Worm (Caenorhabditis elegans) whole organism, L4 larva: Measurements from ENCODE around the gene hlh-27.

ENCODE experiments used
- F37D6.2 ChIP-seq: sonication (generic microtip); optimal IDR thresholded peaks from 2 replicates; lab custom pipeline; 2016; ENCODE audit warnings: mild to moderate bottlenecking, missing genetic modification characterization, missing compliant biosample characterization
- F44E2.7 ChIP-seq: fragments of 200-800 bp; sonication (Bioruptor generic); IDR thresholded peaks from 2 replicates; pipeline ENCODE4 v2.1.2; 2022; ENCODE audit warnings: missing genetic modification characterization, missing compliant biosample characterization
- R02D3.7 ChIP-seq: fragments of 150-350 bp; sonication (generic microtip); optimal IDR thresholded peaks from 3 replicates; lab custom pipeline; 2014; ENCODE audit warnings: missing biosample characterization, missing genetic modification characterization
- T20F7.1 ChIP-seq: fragments of 200-800 bp; sonication (Bioruptor generic); optimal IDR thresholded peaks from 2 replicates; lab custom pipeline; 2018; ENCODE audit warnings: mild to moderate bottlenecking, missing genetic modification characterization, missing compliant biosample characterization
- Y105C5A.15 ChIP-seq: fragments of 200-800 bp; sonication (Bioruptor generic); IDR thresholded peaks from 2 replicates; pipeline ENCODE4 v1.3.6; 2022; ENCODE audit warnings: missing genetic modification characterization, missing compliant biosample characterization
- aha-1 ChIP-seq: fragments of 150-350 bp; peaks from one replicate; lab custom pipeline; 2014; ENCODE audit warnings: missing biosample characterization, missing genetic modification characterization
- aly-2 ChIP-seq: sonication (generic microtip); optimal IDR thresholded peaks from 2 replicates; lab custom pipeline; 2018; ENCODE audit warnings: missing biosample characterization, missing genetic modification characterization
- ama-1 ChIP-seq: fragments of 150-350 bp; optimal IDR thresholded peaks from 2 replicates; lab custom pipeline; 2014; ENCODE audit warnings: inconsistent platforms, mixed read lengths
- ceh-20 ChIP-seq: fragments of 200-800 bp; sonication (Bioruptor generic); IDR thresholded peaks from 2 replicates; pipeline ENCODE4 v1.3.6; 2022; ENCODE audit warnings: missing genetic modification reagents, missing genetic modification characterization, missing compliant biosample characterization
- ceh-62 ChIP-seq: sonication (generic microtip); optimal IDR thresholded peaks from 2 replicates; lab custom pipeline; 2017; ENCODE audit warnings: missing biosample characterization, missing genetic modification characterization
- cey-2 ChIP-seq: sonication (generic microtip); optimal IDR thresholded peaks from 3 replicates; lab custom pipeline; 2017; ENCODE audit warnings: missing genetic modification characterization, mild to moderate bottlenecking, missing compliant biosample characterization, antibody characterized with exemption, borderline replicate concordance; ENCODE audit not compliant: insufficient read depth
- ctbp-1 ChIP-seq: fragments of 200-800 bp; sonication (Bioruptor generic); IDR thresholded peaks from 2 replicates; pipeline ENCODE4 v1.3.6; 2022; ENCODE audit warnings: missing genetic modification reagents, missing genetic modification characterization, missing compliant biosample characterization
- daf-16 ChIP-seq, 3 experiments: sonication (generic microtip); optimal IDR thresholded peaks; 2 replicates each; lab custom pipeline; 2016 to 2017; ENCODE audit warnings: missing genetic modification characterization in 3 of 3, missing genetic modification reagents in 3 of 3, mild to moderate bottlenecking in 2 of 3, missing compliant biosample characterization in 2 of 3, missing biosample characterization in 1 of 3, moderate library complexity in 1 of 3
- dmd-8 ChIP-seq: fragments of 200-800 bp; sonication (Bioruptor generic); IDR thresholded peaks from 2 replicates; pipeline ENCODE4 v1.3.6; 2022; ENCODE audit warnings: missing genetic modification characterization, missing compliant biosample characterization
- dpl-1 ChIP-seq: fragments of 150-350 bp; optimal IDR thresholded peaks from 2 replicates; lab custom pipeline; 2014; ENCODE audit warnings: missing biosample characterization, missing genetic modification reagents, missing genetic modification characterization
- duxl-1 ChIP-seq: sonication (generic microtip); optimal IDR thresholded peaks from 2 replicates; lab custom pipeline; 2016; ENCODE audit warnings: mild to moderate bottlenecking, missing genetic modification characterization, moderate library complexity, missing compliant biosample characterization; ENCODE audit not compliant: poor library complexity
- dve-1 ChIP-seq: sonication (generic microtip); optimal IDR thresholded peaks from 2 replicates; lab custom pipeline; 2017; ENCODE audit warnings: antibody characterized with exemption, mild to moderate bottlenecking, missing genetic modification characterization, missing compliant biosample characterization; ENCODE audit not compliant: insufficient read depth
- egl-27 ChIP-seq: sonication (generic microtip); optimal IDR thresholded peaks from 3 replicates; lab custom pipeline; 2017; ENCODE audit warnings: missing biosample characterization, missing genetic modification reagents, missing genetic modification characterization
- egl-43 ChIP-seq: fragments of 200-800 bp; sonication (Bioruptor generic); IDR thresholded peaks from 2 replicates; pipeline ENCODE4 v1.3.6; 2022; ENCODE audit warnings: missing genetic modification reagents, missing genetic modification characterization, missing compliant biosample characterization
- fkh-10 ChIP-seq: fragments of 150-350 bp; optimal IDR thresholded peaks from 2 replicates; lab custom pipeline; 2014; ENCODE audit warnings: missing biosample characterization, missing genetic modification reagents, missing genetic modification characterization
- hif-1 ChIP-seq, 2 experiments: sonication (generic microtip); optimal IDR thresholded peaks; 2 replicates each; lab custom pipeline; 2016 to 2017; ENCODE audit warnings: missing compliant biosample characterization in 2 of 2, missing genetic modification characterization in 2 of 2, missing genetic modification reagents in 2 of 2, missing genotype in 2 of 2, mild to moderate bottlenecking in 1 of 2
- lin-13 ChIP-seq: fragments of 150-350 bp; optimal IDR thresholded peaks from 2 replicates; lab custom pipeline; 2014; ENCODE audit warnings: missing biosample characterization, missing genetic modification reagents, missing genetic modification characterization
- lin-29 ChIP-seq: fragments of 200-800 bp; sonication (Bioruptor generic); IDR thresholded peaks from 2 replicates; pipeline ENCODE4 v1.3.6; 2022; ENCODE audit warnings: missing genetic modification reagents, missing genetic modification characterization, missing compliant biosample characterization
- madf-5 ChIP-seq, 2 experiments: fragments of 200-800 bp; sonication (Bioruptor generic); IDR thresholded peaks; 2 replicates each; pipeline ENCODE4 v1.3.6; 2022; ENCODE audit warnings: missing compliant biosample characterization in 2 of 2, missing genetic modification characterization in 2 of 2
- mdl-1 ChIP-seq, 2 experiments: fragments of 150-350 bp in 1 of 2; sonication (generic microtip) in 1 of 2; optimal IDR thresholded peaks; 2 replicates each; lab custom pipeline; 2014 to 2017; ENCODE audit warnings: missing biosample characterization in 2 of 2, missing genetic modification characterization in 2 of 2
- mdt-29 ChIP-seq: fragments of 200-800 bp; sonication (Bioruptor generic); IDR thresholded peaks from 2 replicates; pipeline ENCODE4 v1.3.6; 2022; ENCODE audit warnings: missing genetic modification reagents, missing genetic modification characterization, missing compliant biosample characterization
- mxl-2 ChIP-seq: fragments of 200-800 bp; sonication (Bioruptor generic); conservative IDR thresholded peaks from 2 replicates; pipeline ENCODE4 v1.3.6; 2022; ENCODE audit warnings: missing genetic modification reagents, missing genetic modification characterization, missing compliant biosample characterization
- nhr-102 ChIP-seq: sonication (generic microtip); optimal IDR thresholded peaks from 2 replicates; lab custom pipeline; 2016; ENCODE audit warnings: mild to moderate bottlenecking, missing genetic modification characterization, moderate library complexity, missing compliant biosample characterization
- nhr-11 ChIP-seq: fragments of 150-350 bp; optimal IDR thresholded peaks from 2 replicates; lab custom pipeline; 2014; ENCODE audit warnings: missing biosample characterization, missing genetic modification characterization
- nhr-111 ChIP-seq: fragments of 200-800 bp; sonication (Bioruptor generic); optimal IDR thresholded peaks from 2 replicates; lab custom pipeline; 2018; ENCODE audit warnings: mild to moderate bottlenecking, missing genetic modification characterization, missing compliant biosample characterization
- nhr-41 ChIP-seq: fragments of 200-800 bp; sonication (Bioruptor generic); IDR thresholded peaks from 2 replicates; pipeline ENCODE4 v1.3.6; 2022; ENCODE audit warnings: missing genetic modification reagents, missing genetic modification characterization, missing compliant biosample characterization
- nhr-77 ChIP-seq: fragments of 150-350 bp; optimal IDR thresholded peaks from 2 replicates; lab custom pipeline; 2014; ENCODE audit warnings: missing biosample characterization, missing genetic modification characterization
- pha-4 ChIP-seq, 2 experiments: fragments of 150-350 bp in 1 of 2; fragments of 200-800 bp in 1 of 2; sonication (Bioruptor generic) in 1 of 2; IDR thresholded peaks in 1 of 2; optimal IDR thresholded peaks in 1 of 2; 2 replicates each; pipeline versions ENCODE4 v1.3.6 to Lab custom; 2014 to 2022; ENCODE audit warnings: missing genetic modification characterization in 2 of 2, missing genetic modification reagents in 2 of 2, missing biosample characterization in 1 of 2, missing compliant biosample characterization in 1 of 2
- sdz-12 ChIP-seq: fragments of 200-800 bp; sonication (Bioruptor generic); optimal IDR thresholded peaks from 2 replicates; lab custom pipeline; 2018; ENCODE audit warnings: mild to moderate bottlenecking, missing genetic modification characterization, missing compliant biosample characterization
- snpc-4 ChIP-seq: fragments of 150-350 bp; optimal IDR thresholded peaks from 2 replicates; lab custom pipeline; 2014; ENCODE audit warnings: missing biosample characterization, missing genetic modification characterization
- tag-97 ChIP-seq: fragments of 200-800 bp; sonication (Bioruptor generic); IDR thresholded peaks from 2 replicates; pipeline ENCODE4 v1.3.6; 2022; ENCODE audit warnings: missing genetic modification characterization, missing compliant biosample characterization
- unc-130 ChIP-seq: sonication (generic microtip); optimal IDR thresholded peaks from 2 replicates; lab custom pipeline; 2016; ENCODE audit warnings: missing genetic modification reagents, missing genetic modification characterization, missing compliant biosample characterization
- unc-62 ChIP-seq, 3 experiments: fragments of 150-350 bp in 1 of 3; sonication (generic microtip); optimal IDR thresholded peaks in 2 of 3; peaks in 1 of 3; 1 replicate in 1 of 3; 2 replicates in 2 of 3; lab custom pipeline; 2014 to 2017; ENCODE audit warnings: missing biosample characterization in 3 of 3, missing genetic modification characterization in 3 of 3, missing genetic modification reagents in 3 of 3, missing genotype in 1 of 3
- zip-11 ChIP-seq: fragments of 200-800 bp; sonication (Bioruptor generic); IDR thresholded peaks from 2 replicates; pipeline ENCODE4 v1.3.6; 2022; ENCODE audit warnings: missing genetic modification characterization, missing compliant biosample characterization

The hlh-27 gene

ce11 chrII:5544145-5544515 is 4.1 kb upstream of the hlh-27 start (continued):
- 0 out of 2 replicates have a peak, but pooled peaks have one; percentile 4 for TF ChIP-seq dmd-8 (GFP tag; lab: Robert Waterston, UW)
- no peak for TF ChIP-seq fkh-10 (GFP tag; lab: Kevin White, UChicago)
- no peak for TF ChIP-seq F37D6.2 (tag; lab: Kevin White, UChicago)
- TF ChIP-seq mdl-1 (tag; optimal IDR thresholded peaks at IDR 0.05; lab: Kevin White, UChicago) = peak in 1 of 2 experiments; percentile 45
- peak; percentile 62 for TF ChIP-seq nhr-11 (tag; lab: Kevin White, UChicago)
- TF ChIP-seq daf-16 (GFP tag; optimal IDR thresholded peaks at IDR 0.05; lab: Kevin White, UChicago) = peak in 1 of 2 experiments; percentile 76
- peak; percentile 81 for TF ChIP-seq daf-16 (tag; optimal IDR thresholded peaks at IDR 0.05; lab: Kevin White, UChicago)
- TF ChIP-seq ceh-20 = peak; percentile 46
- TF ChIP-seq lin-29 (GFP tag; lab: Robert Waterston, UW) = no peak
- TF ChIP-seq nhr-102 (tag; lab: Kevin White, UChicago) = peak; percentile 10
- TF ChIP-seq Y105C5A.15 (GFP tag; lab: Robert Waterston, UW) = no peak
- peak; percentile 57 for TF ChIP-seq dpl-1 (GFP tag; lab: Kevin White, UChicago)
- no peak for TF ChIP-seq F44E2.7 (GFP tag; lab: Robert Waterston, UW)
- no peak for TF ChIP-seq nhr-111 (GFP tag; lab: Kevin White, UChicago)
- no peak for TF ChIP-seq madf-5 (GFP tag; IDR thresholded peaks at IDR 0.05; lab: Robert Waterston, UW)
- peak; percentile 48 for TF ChIP-seq aha-1 (tag; lab: Kevin White, UChicago)
- no peak for TF ChIP-seq sdz-12
- peak; percentile 57 for TF ChIP-seq lin-13 (GFP tag; lab: Kevin White, UChicago)
- TF ChIP-seq mxl-2 (GFP tag; lab: Robert Waterston, UW) = peak; percentile 60; the same call in 1 of the 2 replicates
- peak; percentile 99 for TF ChIP-seq ama-1 (lab: Kevin White, UChicago)
- peak; percentile 46; the same call in 1 of the 2 replicates for TF ChIP-seq nhr-41
- no peak for TF ChIP-seq aly-2 (tag; lab: Kevin White, UChicago)
- TF ChIP-seq egl-27 (tag; lab: Kevin White, UChicago) = peak; percentile 48
- no peak for TF ChIP-seq tag-97 (GFP tag; lab: Robert Waterston, UW)
- peak; percentile 65; the same call in 1 of the 2 replicates for TF ChIP-seq egl-43 (GFP tag; lab: Robert Waterston, UW)
- TF ChIP-seq dve-1 (tag; lab: Kevin White, UChicago) = peak; percentile 96
- TF ChIP-seq pha-4 (GFP tag; IDR thresholded peaks at IDR 0.05; lab: Robert Waterston, UW) = peak; percentile 16; the same call in 1 of the 2 replicates
- no peak for TF ChIP-seq pha-4 (tag; optimal IDR thresholded peaks at IDR 0.05; lab: Kevin White, UChicago)
- TF ChIP-seq unc-130 (GFP tag; lab: Kevin White, UChicago) = no peak
- TF ChIP-seq hif-1 (tag; optimal IDR thresholded peaks at IDR 0.05; lab: Kevin White, UChicago) = peak in 1 of 2 experiments; percentile 34
- TF ChIP-seq mdt-29 (GFP tag; lab: Robert Waterston, UW) = peak; percentile 97
- peak; percentile 92 for TF ChIP-seq snpc-4 (tag; lab: Kevin White, UChicago)
- no peak for TF ChIP-seq R02D3.7
- no peak for TF ChIP-seq ceh-62 (tag; lab: Kevin White, UChicago)
- 0 out of 2 replicates have a peak, but pooled peaks have one; percentile 17 for TF ChIP-seq ctbp-1 (GFP tag; lab: Robert Waterston, UW)
- TF ChIP-seq duxl-1 (tag; lab: Kevin White, UChicago) = peak; percentile 46
- TF ChIP-seq unc-62 (GFP tag; optimal IDR thresholded peaks at IDR 0.05 in 1 of 2; lab: Kevin White, UChicago) = peak in 1 of 2 experiments; percentile 95
- no peak for TF ChIP-seq unc-62 (tag; optimal IDR thresholded peaks at IDR 0.05; lab: Kevin White, UChicago)
- TF ChIP-seq T20F7.1 (GFP tag; lab: Kevin White, UChicago) = no peak
- TF ChIP-seq nhr-77 (tag; lab: Kevin White, UChicago) = peak; percentile 15
- TF ChIP-seq zip-11 = no peak
- no peak for TF ChIP-seq cey-2 (tag; lab: Kevin White, UChicago)
